Fruit fly (Drosophila melanogaster) whole organism, embryonic: Measurements from ENCODE around the gene CG32700.

Source experiments
- Abd-B ChIP-seq: fragments of 200-800 bp; sonication (Bioruptor generic); optimal IDR thresholded peaks from 2 replicates; lab custom pipeline; 2018; ENCODE audit warnings: missing biosample characterization, mild to moderate bottlenecking, missing genetic modification characterization, moderate library complexity
- Atf-2 ChIP-seq: fragments of 200-800 bp; sonication (Bioruptor generic); optimal IDR thresholded peaks from 2 replicates; lab custom pipeline; 2016; ENCODE audit warnings: missing biosample characterization, missing genetic modification characterization
- Bteb2 ChIP-seq: fragments of 200-800 bp; sonication (Bioruptor generic); optimal IDR thresholded peaks from 2 replicates; lab custom pipeline; 2016; ENCODE audit warnings: missing biosample characterization, missing genetic modification characterization
- CG11695 ChIP-seq: fragments of 200-800 bp; sonication (Bioruptor generic); IDR thresholded peaks from 3 replicates; pipeline ENCODE4 v1.3.6; 2022; ENCODE audit warnings: missing biosample characterization, missing genetic modification characterization
- CG12659 ChIP-seq: fragments of 200-800 bp; sonication (Bioruptor generic); optimal IDR thresholded peaks from 3 replicates; lab custom pipeline; 2017; ENCODE audit warnings: mild to moderate bottlenecking, missing biosample characterization, missing genetic modification reagents, missing genetic modification characterization
- CG13287 ChIP-seq: fragments of 200-800 bp; sonication (Bioruptor generic); IDR thresholded peaks from 2 replicates; pipeline ENCODE4 v1.3.6; 2022; ENCODE audit warnings: missing biosample characterization, missing genetic modification characterization; ENCODE audit not compliant: partially characterized antibody
- CG13296 ChIP-seq: fragments of 200-800 bp; sonication (Bioruptor generic); optimal IDR thresholded peaks from 3 replicates; lab custom pipeline; 2018; ENCODE audit warnings: missing biosample characterization, mild to moderate bottlenecking, missing genetic modification characterization
- CG13775 ChIP-seq: fragments of 200-800 bp; sonication (Bioruptor generic); optimal IDR thresholded peaks from 3 replicates; lab custom pipeline; 2017; ENCODE audit warnings: missing biosample characterization, mild to moderate bottlenecking, missing genetic modification characterization
- CG16863 ChIP-seq: fragments of 200-800 bp; sonication (Bioruptor generic); optimal IDR thresholded peaks from 3 replicates; lab custom pipeline; 2016; ENCODE audit warnings: missing biosample characterization, missing genetic modification characterization
- CG17359 ChIP-seq: fragments of 200-800 bp; sonication (Bioruptor generic); optimal IDR thresholded peaks from 3 replicates; lab custom pipeline; 2018; ENCODE audit warnings: missing biosample characterization, mild to moderate bottlenecking, missing genetic modification characterization, moderate library complexity
- CG1832 ChIP-seq: fragments of 200-800 bp; sonication (Bioruptor generic); optimal IDR thresholded peaks from 2 replicates; lab custom pipeline; 2017; ENCODE audit warnings: missing biosample characterization, mild to moderate bottlenecking, missing genetic modification characterization, inconsistent platforms
- CG18599 ChIP-seq: fragments of 200-800 bp; sonication (Bioruptor generic); optimal IDR thresholded peaks from 3 replicates; lab custom pipeline; 2017; ENCODE audit warnings: missing biosample characterization, missing genetic modification characterization, mild to moderate bottlenecking, moderate library complexity, missing genetic modification reagents
- CG2129 ChIP-seq: fragments of 200-800 bp; sonication (Bioruptor generic); IDR thresholded peaks from 2 replicates; pipeline ENCODE4 v1.3.6; 2022; ENCODE audit warnings: missing biosample characterization, missing genetic modification characterization; ENCODE audit not compliant: partially characterized antibody
- CG2712 ChIP-seq: fragments of 200-800 bp; optimal IDR thresholded peaks from 3 replicates; lab custom pipeline; 2019; ENCODE audit warnings: missing biosample characterization, mild to moderate bottlenecking, missing genetic modification characterization, moderate library complexity
- CG3065 ChIP-seq: fragments of 200-800 bp; sonication (Bioruptor generic); optimal IDR thresholded peaks from 2 replicates; lab custom pipeline; 2016; ENCODE audit warnings: missing biosample characterization, missing genetic modification characterization
- CG33557 ChIP-seq: fragments of 200-800 bp; sonication (Bioruptor generic); optimal IDR thresholded peaks from 2 replicates; lab custom pipeline; 2019; ENCODE audit warnings: missing biosample characterization, mild to moderate bottlenecking, missing genetic modification characterization, moderate library complexity
- CG3995 ChIP-seq: fragments of 200-800 bp; sonication (Bioruptor generic); optimal IDR thresholded peaks from 3 replicates; lab custom pipeline; 2016; ENCODE audit warnings: missing biosample characterization, missing genetic modification characterization
- CG4730 ChIP-seq: fragments of 200-800 bp; sonication (Bioruptor generic); IDR thresholded peaks from 2 replicates; pipeline ENCODE4 v1.3.6; 2022; ENCODE audit warnings: missing biosample characterization, missing genetic modification characterization
- CG6689 ChIP-seq: fragments of 200-800 bp; sonication (Bioruptor generic); IDR thresholded peaks from 2 replicates; pipeline ENCODE4 v1.3.6; 2022; ENCODE audit warnings: missing biosample characterization, missing genetic modification characterization
- CG6813 ChIP-seq: fragments of 200-800 bp; sonication (Bioruptor generic); optimal IDR thresholded peaks from 2 replicates; lab custom pipeline; 2017; ENCODE audit warnings: missing biosample characterization, missing genetic modification characterization, mild to moderate bottlenecking, moderate library complexity, missing genetic modification reagents
- CG8359 ChIP-seq: fragments of 200-800 bp; sonication (Bioruptor generic); optimal IDR thresholded peaks from 2 replicates; lab custom pipeline; 2017; ENCODE audit warnings: missing biosample characterization, mild to moderate bottlenecking, missing genetic modification characterization, borderline replicate concordance
- CG8944 ChIP-seq: fragments of 200-800 bp; sonication (Bioruptor generic); optimal IDR thresholded peaks from 3 replicates; lab custom pipeline; 2016; ENCODE audit warnings: missing biosample characterization, missing genetic modification characterization
- CTCF ChIP-seq: fragments of 200-800 bp; sonication (Bioruptor generic); optimal IDR thresholded peaks from 2 replicates; lab custom pipeline; 2017; ENCODE audit warnings: missing biosample characterization, mild to moderate bottlenecking, missing genetic modification characterization, moderate library complexity
- Deaf1 ChIP-seq: fragments of 200-800 bp; optimal IDR thresholded peaks from 3 replicates; lab custom pipeline; 2019; ENCODE audit warnings: missing biosample characterization, mild to moderate bottlenecking, missing genetic modification characterization, moderate library complexity
- Dip3 ChIP-seq: fragments of 200-800 bp; sonication (Bioruptor generic); optimal IDR thresholded peaks from 3 replicates; lab custom pipeline; 2016; ENCODE audit warnings: missing biosample characterization, missing genetic modification characterization
- Dref ChIP-seq: fragments of 200-800 bp; sonication (Bioruptor generic); IDR thresholded peaks from 2 replicates; pipeline ENCODE4 v1.3.6; 2022; ENCODE audit warnings: missing biosample characterization, missing genetic modification characterization
- E2f2 ChIP-seq: fragments of 200-800 bp; sonication (Bioruptor generic); IDR thresholded peaks from 2 replicates; pipeline ENCODE4 v1.3.6; 2022; ENCODE audit warnings: missing biosample characterization, missing genetic modification characterization
- HmgZ ChIP-seq: fragments of 200-800 bp; sonication (Bioruptor generic); optimal IDR thresholded peaks from 2 replicates; lab custom pipeline; 2018; ENCODE audit warnings: missing biosample characterization, mild to moderate bottlenecking, missing genetic modification characterization
- Lpt ChIP-seq: fragments of >200 bp; optimal IDR thresholded peaks from 2 replicates; lab custom pipeline; 2018; ENCODE audit warnings: missing biosample characterization, missing genetic modification characterization
- NfI ChIP-seq: fragments of 200-800 bp; sonication (Bioruptor generic); optimal IDR thresholded peaks from 3 replicates; lab custom pipeline; 2018; ENCODE audit warnings: missing biosample characterization, mild to moderate bottlenecking, missing genetic modification characterization, moderate library complexity
- Rfx ChIP-seq: fragments of 200-800 bp; sonication (Bioruptor generic); IDR thresholded peaks from 2 replicates; pipeline ENCODE4 v1.3.6; 2022; ENCODE audit warnings: missing biosample characterization, missing genetic modification characterization
- Spps ChIP-seq: fragments of 200-800 bp; sonication (Bioruptor generic); optimal IDR thresholded peaks from 2 replicates; lab custom pipeline; 2018; ENCODE audit warnings: missing biosample characterization, mild to moderate bottlenecking, missing genetic modification characterization
- Sry-δ ChIP-seq: fragments of 200-800 bp; sonication (Bioruptor generic); optimal IDR thresholded peaks from 2 replicates; lab custom pipeline; 2016; ENCODE audit warnings: missing biosample characterization, missing genetic modification characterization
- Ssrp ChIP-seq: fragments of 200-800 bp; sonication (Bioruptor generic); optimal IDR thresholded peaks from 2 replicates; lab custom pipeline; 2018; ENCODE audit warnings: missing biosample characterization, mild to moderate bottlenecking, missing genetic modification characterization, moderate library complexity
- Tbp ChIP-seq: fragments of >200 bp; optimal IDR thresholded peaks from 2 replicates; lab custom pipeline; 2018; ENCODE audit warnings: missing biosample characterization, missing genetic modification characterization
- Vsx1 ChIP-seq: fragments of 200-800 bp; sonication (Bioruptor generic); optimal IDR thresholded peaks from 2 replicates; lab custom pipeline; 2017; ENCODE audit warnings: missing biosample characterization, mild to moderate bottlenecking, missing genetic modification characterization, missing genetic modification reagents
- YL-1 ChIP-seq: fragments of 200-800 bp; sonication (Bioruptor generic); optimal IDR thresholded peaks from 3 replicates; lab custom pipeline; 2017; ENCODE audit warnings: missing biosample characterization, mild to moderate bottlenecking, missing genetic modification characterization
- abd-A ChIP-seq: fragments of 200-800 bp; sonication (Bioruptor generic); optimal IDR thresholded peaks from 3 replicates; lab custom pipeline; 2019; ENCODE audit warnings: missing biosample characterization, mild to moderate bottlenecking, missing genetic modification characterization, moderate library complexity
- br ChIP-seq: fragments of >200 bp; optimal IDR thresholded peaks from 2 replicates; lab custom pipeline; 2017
- btn ChIP-seq: fragments of 200-800 bp; sonication (Bioruptor generic); optimal IDR thresholded peaks from 2 replicates; lab custom pipeline; 2016; ENCODE audit warnings: missing biosample characterization, missing genetic modification characterization
- chn ChIP-seq: fragments of 200-800 bp; sonication (Bioruptor generic); optimal IDR thresholded peaks from 2 replicates; lab custom pipeline; 2016; ENCODE audit warnings: missing biosample characterization, missing genetic modification characterization
- ems ChIP-seq: fragments of 200-800 bp; sonication (Bioruptor generic); optimal IDR thresholded peaks from 3 replicates; lab custom pipeline; 2016; ENCODE audit warnings: missing biosample characterization, missing genetic modification characterization
- en ChIP-seq: fragments of 200-800 bp; sonication (Bioruptor generic); optimal IDR thresholded peaks from 2 replicates; lab custom pipeline; 2016; ENCODE audit warnings: missing biosample characterization, missing genetic modification characterization
- gcm ChIP-seq: fragments of 200-800 bp; sonication (Bioruptor generic); optimal IDR thresholded peaks from 2 replicates; lab custom pipeline; 2019; ENCODE audit warnings: missing biosample characterization, mild to moderate bottlenecking, missing genetic modification characterization, moderate library complexity
- h ChIP-seq: fragments of >200 bp; optimal IDR thresholded peaks from 2 replicates; lab custom pipeline; 2017
- knrl ChIP-seq: fragments of 200-800 bp; sonication (Bioruptor generic); IDR thresholded peaks from 3 replicates; pipeline ENCODE4 v1.3.6; 2022; ENCODE audit warnings: missing biosample characterization, missing genetic modification characterization; ENCODE audit not compliant: partially characterized antibody
- peb ChIP-seq: fragments of 200-800 bp; sonication (Bioruptor generic); IDR thresholded peaks from 2 replicates; pipeline ENCODE4 v1.3.6; 2022; ENCODE audit warnings: missing biosample characterization, missing genetic modification characterization
- pho ChIP-seq: fragments of 200-800 bp; sonication (Bioruptor generic); optimal IDR thresholded peaks from 2 replicates; lab custom pipeline; 2016; ENCODE audit warnings: missing biosample characterization, missing genetic modification characterization
- rib ChIP-seq: fragments of 200-800 bp; sonication (Bioruptor generic); IDR thresholded peaks from 2 replicates; pipeline ENCODE4 v1.3.6; 2022; ENCODE audit warnings: missing biosample characterization, missing genetic modification characterization
- schlank ChIP-seq: fragments of 200-800 bp; sonication (Bioruptor generic); optimal IDR thresholded peaks from 2 replicates; lab custom pipeline; 2018; ENCODE audit warnings: missing biosample characterization, mild to moderate bottlenecking, missing genetic modification characterization
- so ChIP-seq: fragments of 200-800 bp; sonication (Bioruptor generic); IDR thresholded peaks from 3 replicates; pipeline ENCODE4 v1.3.6; 2022; ENCODE audit warnings: missing biosample characterization, missing genetic modification characterization
- tgo ChIP-seq: fragments of 200-800 bp; sonication (Bioruptor generic); IDR thresholded peaks from 3 replicates; pipeline ENCODE4 v1.3.6; 2022; ENCODE audit warnings: missing biosample characterization, missing genetic modification characterization
- usp ChIP-seq: fragments of >200 bp; optimal IDR thresholded peaks from 2 replicates; lab custom pipeline; 2017; ENCODE audit warnings: missing biosample characterization, missing genetic modification characterization
- zfh1 ChIP-seq: fragments of 200-800 bp; sonication (Bioruptor generic); IDR thresholded peaks from 3 replicates; pipeline ENCODE4 v1.3.6; 2022; ENCODE audit warnings: missing biosample characterization, missing genetic modification characterization

The CG32700 gene

DNA sequence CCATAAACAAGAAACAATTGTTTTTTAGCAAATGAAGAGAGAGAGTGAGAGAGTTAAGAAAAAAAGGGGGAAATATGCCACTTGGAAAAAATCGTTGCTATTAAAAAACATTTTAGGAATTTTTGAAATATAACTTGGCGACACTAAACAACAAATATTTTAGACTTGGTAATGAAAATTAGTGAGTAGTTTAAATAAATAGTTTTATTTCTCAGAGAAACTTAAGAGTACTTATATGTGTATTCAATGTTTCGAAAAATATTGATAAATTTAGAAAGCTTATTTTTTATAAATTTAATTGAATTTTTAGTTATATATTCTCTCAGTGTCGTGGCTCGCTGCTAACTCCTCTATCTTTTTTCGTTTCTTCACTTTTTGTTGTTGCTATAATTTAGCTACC, 64.7 kb downstream of the CG32700 start (continued):
- TF ChIP-seq CG17359 (tag; lab: Kevin White, UChicago) (peak; percentile 40), HmgZ (no peak), br (lab: Kevin White, UChicago) (no peak), ems (no peak), CG6813 (GFP tag; lab: Kevin White, UChicago) (no peak), CTCF (GFP tag; lab: Kevin White, UChicago) (no peak), Tbp (GFP tag; lab: Kevin White, UChicago) (no peak), peb (GFP tag; lab: Robert Waterston, UW) (no peak), Abd-B (GFP tag; lab: Kevin White, UChicago) (no peak), zfh1 (GFP tag; lab: Robert Waterston, UW) (no peak), btn (GFP tag; lab: Kevin White, UChicago) (no peak), YL-1 (no peak), gcm (GFP tag; lab: Kevin White, UChicago) (no peak), chn (GFP tag; lab: Kevin White, UChicago) (no peak), abd-A (tag; lab: Kevin White, UChicago) (no peak), so (no peak), CG3995 (GFP tag; lab: Kevin White, UChicago) (no peak), Lpt (GFP tag; lab: Kevin White, UChicago) (no peak), CG18599 (GFP tag; lab: Kevin White, UChicago) (no peak), CG2129 (GFP tag; lab: Robert Waterston, UW) (no peak), CG3065 (GFP tag; lab: Kevin White, UChicago) (no peak), Rfx (GFP tag; lab: Robert Waterston, UW) (no peak), CG33557 (GFP tag; lab: Kevin White, UChicago) (no peak), Sry-δ (GFP tag; lab: Kevin White, UChicago) (no peak), CG4730 (no peak), Deaf1 (tag; lab: Kevin White, UChicago) (no peak), NfI (no peak), CG13775 (GFP tag; lab: Kevin White, UChicago) (no peak), CG1832 (GFP tag; lab: Kevin White, UChicago) (no peak), knrl (no peak), Spps (no peak), Vsx1 (GFP tag; lab: Kevin White, UChicago) (no peak), CG16863 (GFP tag; lab: Kevin White, UChicago) (no peak), Dref (GFP tag; lab: Robert Waterston, UW) (no peak), CG13296 (no peak), schlank (tag; lab: Kevin White, UChicago) (no peak), Bteb2 (GFP tag; lab: Kevin White, UChicago) (no peak), CG8359 (GFP tag; lab: Kevin White, UChicago) (no peak), Dip3 (GFP tag; lab: Kevin White, UChicago) (no peak), Atf-2 (GFP tag; lab: Kevin White, UChicago) (no peak), h (lab: Kevin White, UChicago) (no peak), pho (GFP tag; lab: Kevin White, UChicago) (no peak), usp (GFP tag; lab: Kevin White, UChicago) (no peak), CG2712 (tag; lab: Kevin White, UChicago) (peak; percentile 58), CG13287 (no peak), tgo (GFP tag; lab: Robert Waterston, UW) (no peak), CG11695 (no peak), CG12659 (GFP tag; lab: Kevin White, UChicago) (no peak), rib (no peak), E2f2 (no peak), en (GFP tag; lab: Kevin White, UChicago) (no peak), CG8944 (no peak), CG6689 (GFP tag; lab: Robert Waterston, UW) (0 out of 2 replicates have a peak, but pooled peaks have one; percentile 10), Ssrp (tag; lab: Kevin White, UChicago) (peak; percentile 19)
